Worm (Caenorhabditis elegans) whole organism, L1 larva: ENCODE data around the gene cdc-25.3.

Source experiments
- sptf-1 ChIP-seq: fragments of 150-350 bp; optimal IDR thresholded peaks from 2 replicates; lab custom pipeline; 2014; ENCODE audit warnings: missing biosample characterization, missing genetic modification characterization
- xbp-1 ChIP-seq: sonication (generic microtip); optimal IDR thresholded peaks from 2 replicates; lab custom pipeline; 2016; ENCODE audit warnings: missing genetic modification characterization, missing compliant biosample characterization

- TF ChIP-seq sptf-1 (no peak), xbp-1 (tag; lab: Kevin White, UChicago) (no peak)
Observed at ce11 chrIII:8869663-8870062, 48.1 kb downstream of the cdc-25.3 start.
